Fruit fly (Drosophila melanogaster): ENCODE results near the gene Usp30.

Gene Usp30

DNA sequence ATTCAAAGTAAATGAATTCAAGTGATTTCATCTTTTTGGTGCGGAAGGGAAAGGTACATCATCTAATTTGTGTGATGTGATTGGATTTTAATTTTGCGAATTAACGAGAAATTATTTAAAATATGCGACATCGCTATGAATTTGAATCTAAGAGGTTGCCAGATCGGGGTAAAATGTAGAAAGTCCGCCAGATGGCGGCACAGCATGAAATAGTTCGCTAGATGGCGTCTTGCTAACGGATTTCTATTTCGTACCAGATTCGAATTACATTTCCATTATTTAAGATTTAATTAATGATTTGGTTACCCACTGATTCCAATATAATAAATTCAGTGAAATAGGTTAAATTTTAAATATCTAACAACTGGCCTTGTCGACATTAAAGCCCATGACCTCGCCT, 3.8 kb upstream of the Usp30 start:
- TF ChIP-seq br (GFP tag; optimal IDR thresholded peaks at IDR 0.05) (peak; percentile 18), Sp1 (GFP tag; optimal IDR thresholded peaks at IDR 0.05) (no peak), rgr (GFP tag; optimal IDR thresholded peaks at IDR 0.05) (peak; percentile 50), CG32264 (GFP tag; optimal IDR thresholded peaks at IDR 0.05) (no peak), fru (GFP tag; optimal IDR thresholded peaks at IDR 0.05) (peak; percentile 41), Hnf4 (GFP tag; optimal IDR thresholded peaks at IDR 0.05) (peak; percentile 54), Myc (optimal IDR thresholded peaks at IDR 0.05) (peak; percentile 86), dsf (GFP tag; optimal IDR thresholded peaks at IDR 0.05; ENCODE audit: borderline replicate concordance) (no peak), woc (GFP tag; optimal IDR thresholded peaks at IDR 0.05) (no peak), Dif (GFP tag; optimal IDR thresholded peaks at IDR 0.05; ENCODE audit: partially characterized antibody) (no peak), Rel (GFP tag; optimal IDR thresholded peaks at IDR 0.05) (no peak), Rel (tag; optimal IDR thresholded peaks at IDR 0.05) (peak; percentile 37), jim (GFP tag; optimal IDR thresholded peaks at IDR 0.05) (no peak), Mio (GFP tag; optimal IDR thresholded peaks at IDR 0.05) (no peak), sv (GFP tag; optimal IDR thresholded peaks at IDR 0.05) (peak; percentile 2), foxo (GFP tag; optimal IDR thresholded peaks at IDR 0.05) (peak in 1 of 2 experiments; percentile 57), N (GFP tag; optimal IDR thresholded peaks at IDR 0.05) (no peak), tai (GFP tag; optimal IDR thresholded peaks at IDR 0.05) (no peak), GATAd (GFP tag; optimal IDR thresholded peaks at IDR 0.05) (no peak), dl (GFP tag; optimal IDR thresholded peaks at IDR 0.05; ENCODE audit: insufficient read depth in 1 of 2, partially characterized antibody in 2 of 2) (no peak), HLH106 (tag; optimal IDR thresholded peaks at IDR 0.05) (peak; percentile 43), h (GFP tag; optimal IDR thresholded peaks at IDR 0.05) (peak; percentile 54), lola (GFP tag; optimal IDR thresholded peaks at IDR 0.05) (no peak), Abd-B (GFP tag; optimal IDR thresholded peaks at IDR 0.05) (no peak), dmrt93B (GFP tag; optimal IDR thresholded peaks at IDR 0.05) (no peak), OdsH (GFP tag; optimal IDR thresholded peaks at IDR 0.05) (no peak)

DNA sequence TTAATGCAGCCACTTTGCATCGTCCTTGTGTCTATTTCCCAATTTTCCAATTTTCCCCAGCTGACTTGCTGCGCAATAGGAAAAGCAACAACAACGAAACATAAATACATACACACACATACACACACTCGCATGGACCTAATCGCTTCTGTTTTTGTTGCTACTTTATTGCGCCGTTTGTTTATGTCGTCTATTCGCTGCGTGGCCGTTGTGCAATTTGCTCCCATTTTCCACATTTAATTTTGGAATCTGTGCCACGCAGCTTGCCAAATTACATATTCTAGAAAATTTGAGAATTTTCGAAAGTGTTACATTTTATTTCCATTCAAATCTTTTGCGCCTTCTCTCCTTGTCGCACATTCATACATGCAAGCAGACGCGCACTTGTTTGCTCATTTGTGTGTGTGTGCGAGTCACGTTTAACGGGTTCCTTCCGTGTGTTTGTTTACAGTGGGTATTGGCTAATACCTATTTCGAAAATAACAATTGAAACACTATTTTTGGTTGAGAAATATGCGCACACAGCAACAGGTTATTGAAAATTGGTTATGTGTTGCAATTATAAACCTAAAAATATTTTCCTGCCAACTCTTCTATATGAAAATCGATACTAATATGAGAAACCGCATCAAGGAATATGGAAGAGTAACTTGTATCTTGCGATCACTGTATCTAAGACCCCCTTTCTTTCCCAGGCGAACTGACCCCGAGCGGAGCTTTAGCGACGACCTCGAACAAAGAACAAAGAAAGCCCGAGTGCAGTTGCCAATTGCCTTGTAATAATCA, 745 bp upstream of the Usp30 start:
- TF ChIP-seq tai (GFP tag; optimal IDR thresholded peaks at IDR 0.05) (no peak), Abd-B (GFP tag; optimal IDR thresholded peaks at IDR 0.05) (no peak), sage (GFP tag; optimal IDR thresholded peaks at IDR 0.05) (peak; percentile 56), CG9705 (GFP tag; optimal IDR thresholded peaks at IDR 0.05) (peak; percentile 77), Myc (optimal IDR thresholded peaks at IDR 0.05) (no peak), woc (GFP tag; optimal IDR thresholded peaks at IDR 0.05) (peak; percentile 93), jim (GFP tag; optimal IDR thresholded peaks at IDR 0.05) (no peak), dmrt93B (GFP tag; optimal IDR thresholded peaks at IDR 0.05) (peak; percentile 76), psq (GFP tag; optimal IDR thresholded peaks at IDR 0.05) (peak; percentile 89), foxo (GFP tag; optimal IDR thresholded peaks at IDR 0.05) (peak in 1 of 2 experiments; percentile 86), Dfd (GFP tag; optimal IDR thresholded peaks at IDR 0.05) (no peak), GATAd (GFP tag; optimal IDR thresholded peaks at IDR 0.05) (no peak), ey (GFP tag; optimal IDR thresholded peaks at IDR 0.05) (peak; percentile 83), Jra (GFP tag; optimal IDR thresholded peaks at IDR 0.05) (peak; percentile 76), CG32264 (GFP tag; optimal IDR thresholded peaks at IDR 0.05) (peak; percentile 72), usp (GFP tag; optimal IDR thresholded peaks at IDR 0.05) (no peak), Sp1 (GFP tag; optimal IDR thresholded peaks at IDR 0.05) (peak; percentile 84), h (GFP tag; optimal IDR thresholded peaks at IDR 0.05) (peak; percentile 90), fru (GFP tag; optimal IDR thresholded peaks at IDR 0.05) (peak; percentile 82), Mio (GFP tag; optimal IDR thresholded peaks at IDR 0.05) (no peak), OdsH (GFP tag; optimal IDR thresholded peaks at IDR 0.05) (peak; percentile 82), br (GFP tag; optimal IDR thresholded peaks at IDR 0.05) (peak; percentile 81), Hnf4 (GFP tag; optimal IDR thresholded peaks at IDR 0.05) (peak; percentile 87), N (GFP tag; optimal IDR thresholded peaks at IDR 0.05) (no peak), pan (optimal IDR thresholded peaks at IDR 0.05) (no peak), Rel (GFP tag; optimal IDR thresholded peaks at IDR 0.05) (peak; percentile 45), Rel (tag; optimal IDR thresholded peaks at IDR 0.05) (peak; percentile 61), rgr (GFP tag; optimal IDR thresholded peaks at IDR 0.05) (peak; percentile 85), HLH106 (tag; optimal IDR thresholded peaks at IDR 0.05) (peak; percentile 88)

DNA sequence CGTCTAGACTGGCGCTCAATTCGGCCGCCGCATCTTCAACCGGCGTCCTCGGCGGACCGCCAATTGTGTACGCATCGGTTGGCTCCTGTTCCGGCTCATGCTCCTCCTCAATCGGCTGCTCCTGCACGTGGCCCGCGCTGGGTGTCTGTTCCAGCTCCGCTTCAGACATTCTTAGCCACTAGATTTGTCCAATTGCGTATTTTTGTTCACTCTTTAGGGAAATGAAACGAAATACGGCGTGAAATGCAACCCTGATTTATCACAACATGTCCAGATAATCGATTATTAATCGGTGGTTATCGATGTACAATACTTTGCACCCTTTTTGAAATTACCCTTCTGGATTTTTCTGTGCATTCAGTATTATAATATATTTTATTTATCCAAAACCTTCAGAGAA, 3.0 kb downstream of the Usp30 start, which contains the start of gene mof:
Gene mof, minus strand, starts transcription at position 270 of the 400 bp plus-strand sequence.
- TF ChIP-seq Rel (GFP tag; optimal IDR thresholded peaks at IDR 0.05) (no peak), Rel (tag; optimal IDR thresholded peaks at IDR 0.05) (no peak), tai (GFP tag; optimal IDR thresholded peaks at IDR 0.05) (no peak), Dif (GFP tag; optimal IDR thresholded peaks at IDR 0.05; ENCODE audit: partially characterized antibody) (no peak), Hnf4 (GFP tag; optimal IDR thresholded peaks at IDR 0.05) (no peak), Hr78 (GFP tag; optimal IDR thresholded peaks at IDR 0.05) (no peak), Jra (GFP tag; optimal IDR thresholded peaks at IDR 0.05) (no peak), br (GFP tag; optimal IDR thresholded peaks at IDR 0.05) (no peak)
